Worm (Caenorhabditis elegans): ENCODE results near the gene hpo-18.

hpo-18 gene

DNA sequence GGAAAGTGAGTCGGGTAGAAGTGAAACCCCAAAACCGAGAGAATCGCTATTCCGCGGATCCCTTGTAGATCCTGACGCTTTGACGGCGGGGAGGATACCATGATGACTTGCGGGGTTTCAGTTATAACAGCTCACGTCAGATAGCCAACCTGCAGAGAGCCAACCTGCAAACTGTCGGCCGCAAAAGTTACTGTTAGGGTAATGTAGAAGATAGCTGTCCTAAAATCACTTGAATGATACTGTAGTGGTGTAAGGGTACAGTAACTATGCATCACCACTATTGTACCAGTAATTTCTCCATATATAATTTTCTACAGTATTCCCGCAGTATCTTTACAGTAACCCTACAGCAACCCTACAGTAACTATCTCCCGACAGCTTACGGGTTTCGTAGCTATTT, 13.8 kb downstream of the hpo-18 start, which contains the start of gene oac-12:
TSS of gene oac-12 (minus strand) at position 101 of the 400 bp plus-strand sequence.
- TF ChIP-seq alr-1 (tag; optimal IDR thresholded peaks at IDR 0.05) = no peak

DNA sequence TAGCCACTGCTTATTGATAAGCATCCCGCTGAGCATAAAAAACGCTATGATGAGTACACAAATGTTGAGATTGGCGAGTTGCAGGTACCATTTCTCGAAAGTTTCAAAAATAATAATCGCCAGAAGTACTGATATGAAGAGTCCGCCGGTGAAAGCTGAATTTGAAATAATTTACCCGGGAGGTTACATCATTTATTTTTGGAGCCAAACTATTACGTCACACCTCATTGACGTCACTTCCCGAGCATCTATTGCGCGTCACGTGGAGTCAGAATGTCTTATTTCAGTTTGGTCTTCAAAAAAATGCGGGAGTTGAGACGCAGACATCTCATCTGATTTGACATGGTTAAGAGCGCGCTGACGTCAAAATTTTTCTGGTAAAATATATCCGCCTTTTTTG, 15.4 kb downstream of the hpo-18 start:
- TF ChIP-seq nhr-25 (tag; optimal IDR thresholded peaks at IDR 0.05) (no peak), lin-11 (tag; optimal IDR thresholded peaks at IDR 0.05) (no peak), aly-2 (tag; optimal IDR thresholded peaks at IDR 0.05) (no peak), Y55F3AM.14 (GFP tag; optimal IDR thresholded peaks at IDR 0.05) (no peak), mdl-1 (tag; optimal IDR thresholded peaks at IDR 0.05) (no peak), ztf-4 (tag; optimal IDR thresholded peaks at IDR 0.05) (no peak), fos-1 (tag; optimal IDR thresholded peaks at IDR 0.05) (no peak), sma-9 (GFP tag; optimal IDR thresholded peaks at IDR 0.05) (no peak), sma-9 (tag; optimal IDR thresholded peaks at IDR 0.05) (no peak), ztf-1 (GFP tag; conservative IDR thresholded peaks at IDR 0.05) (no peak), zag-1 (tag; optimal IDR thresholded peaks at IDR 0.05) (no peak), lin-13 (GFP tag; optimal IDR thresholded peaks at IDR 0.05) (no peak), mbf-1 (tag; optimal IDR thresholded peaks at IDR 0.05) (no peak), nhr-12 (tag; optimal IDR thresholded peaks at IDR 0.05) (no peak), nhr-23 (tag; optimal IDR thresholded peaks at IDR 0.05) (no peak), unc-39 (tag; optimal IDR thresholded peaks at IDR 0.05) (no peak), nhr-10 (tag; optimal IDR thresholded peaks at IDR 0.05) (no peak)

DNA sequence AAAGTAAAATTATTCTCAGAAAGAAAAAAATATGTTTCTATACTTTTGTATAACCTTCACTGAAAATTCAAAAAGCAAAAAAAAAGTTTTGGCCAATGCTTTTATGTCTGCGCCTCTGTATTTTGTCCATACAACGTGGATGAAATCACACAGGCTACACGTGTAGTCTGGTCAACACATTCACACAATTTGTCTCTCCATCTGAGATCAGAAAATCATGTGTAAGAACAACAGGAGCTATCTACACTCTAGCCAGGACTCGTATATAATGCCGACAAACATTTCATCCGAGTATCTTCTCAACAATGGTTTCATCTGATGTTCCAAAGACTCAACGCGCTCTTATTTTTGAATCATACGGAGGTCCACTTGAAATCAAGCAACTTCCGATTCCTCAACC, 19.4 kb downstream of the hpo-18 start, which contains the start of gene D2063.1:
TSS of gene D2063.1 (plus strand) at position 281 of the 400 bp plus-strand sequence.
- peak; percentile 3 for TF ChIP-seq nhr-129 (tag; optimal IDR thresholded peaks at IDR 0.05)
- TF ChIP-seq nhr-237 (tag; optimal IDR thresholded peaks at IDR 0.05) = no peak

DNA sequence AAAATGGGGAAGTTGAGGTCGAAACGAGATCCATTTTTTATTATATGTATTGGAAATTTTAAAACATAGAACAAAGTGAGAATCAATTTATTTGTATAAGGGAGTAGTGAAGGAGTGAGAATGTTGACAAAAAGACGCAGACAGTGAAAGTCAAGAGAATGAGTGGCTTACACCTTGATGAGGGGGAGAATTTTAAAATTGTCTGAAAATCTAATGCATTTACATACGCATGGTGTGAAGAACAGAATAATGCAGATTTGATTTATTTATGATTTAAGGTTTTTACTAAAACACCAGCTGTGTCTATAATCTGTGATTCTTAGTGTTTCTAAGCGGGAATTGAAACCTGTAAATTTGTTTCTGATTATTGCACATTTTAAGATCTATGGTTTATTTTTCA, 20.8 kb downstream of the hpo-18 start, which contains the start of gene nhr-125:
TSS of gene nhr-125 (minus strand) at position 101 of the 400 bp plus-strand sequence.
- TF ChIP-seq snpc-4 (tag; optimal IDR thresholded peaks at IDR 0.05) (no peak), skn-1 (tag; optimal IDR thresholded peaks at IDR 0.05) (no peak), alr-1 (tag; optimal IDR thresholded peaks at IDR 0.05) (no peak), blmp-1 (tag; optimal IDR thresholded peaks at IDR 0.05; ENCODE audit: insufficient read depth) (no peak), unc-62 (GFP tag; optimal IDR thresholded peaks at IDR 0.05) (no peak)

DNA sequence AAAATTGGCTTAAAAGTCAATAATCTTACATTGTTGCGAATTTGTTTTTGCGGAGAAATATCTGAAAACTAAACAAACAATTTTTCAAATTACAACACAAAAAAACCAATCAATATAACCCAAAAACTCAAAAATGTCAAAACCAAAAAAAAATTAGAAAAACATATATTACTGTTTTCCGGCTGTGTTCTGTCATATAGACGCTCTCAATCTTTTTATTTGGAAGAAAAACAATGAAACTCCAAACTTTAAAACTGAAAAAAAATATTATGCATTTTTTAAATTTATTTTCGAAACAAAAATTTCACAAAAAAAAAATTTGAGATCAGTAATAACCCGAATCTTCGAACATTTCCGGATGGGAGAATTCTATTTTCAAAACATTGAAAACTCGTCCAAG, 23.5 kb downstream of the hpo-18 start, which contains the start of gene R02D1.2:
TSS of gene R02D1.2 (minus strand) at position 101 of the 400 bp plus-strand sequence.
- no peak for TF ChIP-seq skn-1 (tag; optimal IDR thresholded peaks at IDR 0.05)
- TF ChIP-seq nhr-21 (tag; optimal IDR thresholded peaks at IDR 0.05) = no peak
- TF ChIP-seq nhr-6 (tag; optimal IDR thresholded peaks at IDR 0.05) = no peak
- no peak for TF ChIP-seq ceh-82 (tag; optimal IDR thresholded peaks at IDR 0.05)
- TF ChIP-seq sem-4 (tag; optimal IDR thresholded peaks at IDR 0.05) = no peak
- TF ChIP-seq unc-55 (GFP tag; optimal IDR thresholded peaks at IDR 0.05) = no peak
- TF ChIP-seq gmeb-1 (tag; optimal IDR thresholded peaks at IDR 0.05) = no peak
- no peak for TF ChIP-seq ztf-1 (GFP tag; conservative IDR thresholded peaks at IDR 0.05)

DNA sequence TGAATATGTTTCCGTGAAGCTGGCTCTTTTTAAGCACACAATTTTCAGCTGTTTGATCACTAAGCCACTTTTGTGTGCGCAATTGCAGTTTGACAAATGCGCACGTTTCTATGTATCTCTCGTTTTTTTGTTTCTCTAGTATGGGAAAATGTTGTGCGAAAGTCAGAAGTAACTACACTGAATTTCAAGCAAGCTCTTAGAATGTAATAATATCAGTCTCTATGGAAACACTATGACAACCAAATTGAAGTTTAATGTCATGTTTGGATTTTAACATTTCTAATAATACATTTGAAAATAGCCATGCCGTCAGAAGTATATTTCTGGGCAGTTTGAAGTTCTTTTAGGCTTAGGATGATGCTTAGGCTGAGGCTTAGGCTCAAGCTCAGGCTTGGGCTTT, 26.4 kb downstream of the hpo-18 start, which contains the start of gene ZC132.9:
TSS of gene ZC132.9 (minus strand) at position 101 of the 400 bp plus-strand sequence.
- TF ChIP-seq nhr-21 (tag; optimal IDR thresholded peaks at IDR 0.05) = no peak
- no peak for TF ChIP-seq gmeb-1 (tag; optimal IDR thresholded peaks at IDR 0.05)
- TF ChIP-seq nhr-10 (tag; optimal IDR thresholded peaks at IDR 0.05) = no peak
- TF ChIP-seq ZK546.5 (tag; optimal IDR thresholded peaks at IDR 0.05) = no peak
- TF ChIP-seq egl-27 (tag; optimal IDR thresholded peaks at IDR 0.05) = no peak
- no peak for TF ChIP-seq ceh-82 (tag; optimal IDR thresholded peaks at IDR 0.05)
- TF ChIP-seq nhr-129 (tag; optimal IDR thresholded peaks at IDR 0.05) = no peak
- TF ChIP-seq unc-62 (GFP tag; optimal IDR thresholded peaks at IDR 0.05) = no peak
- TF ChIP-seq lin-39 (tag; optimal IDR thresholded peaks at IDR 0.05) = no peak
- no peak for TF ChIP-seq lin-11 (tag; optimal IDR thresholded peaks at IDR 0.05)
- no peak for TF ChIP-seq nhr-6 (tag; optimal IDR thresholded peaks at IDR 0.05)
- no peak for TF ChIP-seq nhr-11 (tag; optimal IDR thresholded peaks at IDR 0.05)
- TF ChIP-seq nhr-237 (tag; optimal IDR thresholded peaks at IDR 0.05) = no peak
- TF ChIP-seq snpc-4 (tag; optimal IDR thresholded peaks at IDR 0.05) = no peak
- no peak for TF ChIP-seq nhr-12 (tag; optimal IDR thresholded peaks at IDR 0.05)
- TF ChIP-seq sem-4 (tag; optimal IDR thresholded peaks at IDR 0.05) = no peak
- no peak for TF ChIP-seq dmd-4 (tag; optimal IDR thresholded peaks at IDR 0.05)
- no peak for TF ChIP-seq lin-13 (GFP tag; optimal IDR thresholded peaks at IDR 0.05)
- no peak for TF ChIP-seq aly-2 (tag; optimal IDR thresholded peaks at IDR 0.05)
